Worm (Caenorhabditis elegans): Measurements from ENCODE around the gene M153.3.

M153.3 gene

DNA sequence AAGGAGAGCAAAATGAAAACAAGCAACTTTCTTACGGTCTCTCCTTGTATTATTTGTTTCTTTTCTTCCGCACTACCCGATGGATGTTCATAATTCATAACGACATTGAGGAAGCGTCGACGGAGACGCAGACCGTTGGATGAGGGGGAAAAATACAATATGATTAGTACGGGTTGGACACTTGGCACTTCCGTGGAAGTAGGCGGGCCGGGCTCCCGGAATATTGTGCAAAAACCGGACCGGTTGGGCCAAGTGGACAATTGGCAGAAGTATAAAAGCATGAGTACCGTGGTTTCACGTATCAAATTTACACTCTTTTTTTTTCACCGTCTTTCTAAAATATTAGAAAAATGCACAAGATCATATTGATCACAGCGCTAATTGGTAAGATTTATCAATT, at the start of gene M153.3:
TSS of gene M153.3 (plus strand) at position 301 of the 400 bp plus-strand sequence.
- TF ChIP-seq unc-62 (GFP tag; optimal IDR thresholded peaks at IDR 0.05), result no peak

DNA sequence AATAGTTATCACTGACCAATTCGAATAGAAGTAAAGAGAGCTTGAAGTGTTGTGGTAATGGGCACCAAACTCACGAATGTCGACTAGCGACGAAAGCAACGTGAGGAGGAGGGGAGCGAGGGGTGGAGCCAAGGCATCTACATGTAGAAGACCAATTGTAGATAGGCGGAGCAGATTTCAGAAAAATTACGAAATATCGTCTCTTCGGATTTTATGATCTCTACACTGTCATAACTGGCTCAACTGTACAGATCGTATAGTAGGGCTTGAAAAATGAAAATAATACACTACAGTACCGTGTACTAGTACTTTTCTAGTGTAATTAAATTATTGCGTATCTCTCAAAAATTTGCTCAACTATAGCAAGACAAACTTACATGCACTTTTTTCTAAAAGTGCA, 49.6 kb upstream of the M153.3 start, which contains the start of gene W03G11.4:
TSS of gene W03G11.4 (minus strand) at position 101 of the 400 bp plus-strand sequence.
- no peak for TF ChIP-seq unc-62 (GFP tag; optimal IDR thresholded peaks at IDR 0.05)

- TF ChIP-seq unc-62 (GFP tag; optimal IDR thresholded peaks at IDR 0.05), result no peak
These were observed 48.7 kb upstream of the M153.3 start for ce11 chrX:12093992-12094391.

DNA sequence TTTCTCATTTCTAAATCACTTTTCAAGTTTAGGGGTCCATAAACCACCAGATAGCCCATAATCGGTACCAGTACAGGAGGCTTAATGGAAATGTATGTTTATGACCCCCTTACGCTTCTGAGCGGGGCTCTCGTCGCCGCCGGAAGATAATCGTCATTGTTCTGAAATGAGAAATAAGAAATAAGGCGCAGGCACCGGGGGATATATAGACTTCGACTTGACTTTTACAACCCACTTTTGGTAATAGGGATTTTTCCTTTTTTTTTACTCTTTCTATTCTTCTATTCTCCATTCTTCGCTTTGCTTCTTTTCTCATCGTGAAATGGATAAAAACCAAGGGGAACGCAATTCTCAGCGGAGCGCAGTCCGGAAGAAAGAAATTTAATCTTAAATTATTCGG, 47.5 kb upstream of the M153.3 start:
- TF ChIP-seq unc-62 (GFP tag; optimal IDR thresholded peaks at IDR 0.05), result no peak

ce11 chrX:12097995-12098394, 44.7 kb upstream of the M153.3 start:
- TF ChIP-seq unc-62 (GFP tag; optimal IDR thresholded peaks at IDR 0.05), result no peak

DNA sequence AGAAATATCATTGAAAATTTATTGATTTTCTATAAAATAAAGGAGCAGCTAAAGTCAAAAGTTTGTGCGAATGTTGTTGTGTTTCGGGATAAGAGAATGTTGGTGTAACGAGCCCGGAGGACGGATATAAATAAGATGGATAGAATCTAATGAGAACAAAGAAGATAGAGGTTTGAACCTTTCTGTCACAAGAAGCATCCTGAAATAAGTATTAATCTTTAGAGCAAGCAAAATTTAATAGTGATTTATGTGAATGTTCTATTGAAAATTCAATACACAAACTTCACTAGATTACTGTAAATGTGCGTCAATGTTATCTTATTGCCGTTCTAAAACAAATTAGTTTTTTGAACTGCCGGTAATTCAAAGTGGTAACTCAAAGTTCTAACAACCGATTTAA, 39.0 kb upstream of the M153.3 start, which contains the start of gene W03G11.3:
TSS of gene W03G11.3 (minus strand) at position 101 of the 400 bp plus-strand sequence.
- no peak for TF ChIP-seq unc-62 (GFP tag; optimal IDR thresholded peaks at IDR 0.05)

- no peak for TF ChIP-seq unc-62 (GFP tag; optimal IDR thresholded peaks at IDR 0.05)
These were observed 38.0 kb upstream of the M153.3 start, which contains the start of gene col-181 for ce11 chrX:12104630-12105029. Gene col-181, plus strand, starts transcription at chrX:12104930.

ce11 chrX:12105458-12105857, 37.2 kb upstream of the M153.3 start:
- no peak for TF ChIP-seq unc-62 (GFP tag; optimal IDR thresholded peaks at IDR 0.05)

- no peak for TF ChIP-seq unc-62 (GFP tag; optimal IDR thresholded peaks at IDR 0.05)
These were observed 36.7 kb upstream of the M153.3 start for ce11 chrX:12106004-12106403.

DNA sequence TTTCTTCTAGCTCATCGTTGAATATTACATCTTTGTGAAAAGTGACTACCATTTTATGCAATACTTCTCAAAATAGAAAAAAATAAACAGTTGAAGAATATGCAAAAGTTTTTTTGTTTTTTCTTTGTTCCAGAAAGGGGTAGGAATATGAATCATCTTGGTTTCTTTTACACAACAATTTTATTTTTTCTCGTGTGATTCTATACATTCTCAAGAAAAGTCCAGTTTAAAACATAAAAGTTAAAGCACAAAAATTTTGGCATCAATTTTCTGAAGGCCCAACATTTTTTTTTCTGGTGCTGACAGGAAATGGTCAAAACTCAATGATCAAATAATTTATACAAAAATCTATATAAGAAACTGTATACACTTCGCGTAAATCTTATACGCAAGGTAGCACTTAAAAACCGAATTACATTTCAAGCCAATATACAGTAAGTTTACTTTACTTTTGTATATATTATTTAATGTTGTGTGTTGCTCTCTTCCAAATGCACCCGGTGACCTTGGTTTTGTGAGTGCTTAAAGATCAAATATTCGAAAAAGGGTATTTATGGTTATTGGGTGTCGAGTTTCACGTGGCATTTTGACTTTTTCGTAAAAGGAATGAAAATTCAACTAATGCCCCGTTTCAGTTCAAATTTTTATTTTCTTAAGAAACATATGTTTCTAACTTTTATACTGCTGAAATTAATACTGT, 34.0 kb upstream of the M153.3 start, which contains the start of the genes W03G11.2 and lgc-13:
TSS of gene W03G11.2 (minus strand) at position 101 of the 700 bp plus-strand sequence.
TSS of gene lgc-13 (plus strand) at position 650 of the 700 bp plus-strand sequence.
- TF ChIP-seq unc-62 (GFP tag; optimal IDR thresholded peaks at IDR 0.05), result no peak

ce11 chrX:12111213-12111612, 31.5 kb upstream of the M153.3 start, which contains the start of gene lgc-14:
Gene lgc-14, plus strand, starts transcription at chrX:12111513.
- TF ChIP-seq unc-62 (GFP tag; optimal IDR thresholded peaks at IDR 0.05), result no peak

- TF ChIP-seq unc-62 (GFP tag; optimal IDR thresholded peaks at IDR 0.05), result no peak
These were observed 28.6 kb upstream of the M153.3 start, which contains the start of gene lgc-15 for ce11 chrX:12114024-12114423. Gene lgc-15, plus strand, starts transcription at chrX:12114324.

DNA sequence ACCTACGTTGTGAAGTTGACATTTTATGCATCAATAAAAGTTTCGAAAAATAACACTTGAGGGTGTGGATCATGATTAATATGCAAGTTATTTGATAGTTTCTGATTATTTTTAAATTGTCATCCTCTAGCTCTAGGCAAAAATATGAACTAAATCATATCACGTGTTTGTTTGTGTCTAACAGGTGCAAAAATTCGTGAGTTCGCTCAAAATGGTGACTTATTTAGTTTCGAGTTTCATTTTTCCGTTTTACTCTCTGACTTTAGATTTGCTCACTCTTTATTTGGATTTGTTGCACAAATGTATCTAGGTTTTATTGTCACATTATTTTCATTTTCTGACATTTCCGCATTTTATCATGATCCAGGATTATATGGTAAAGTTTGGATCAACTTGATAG, 24.3 kb upstream of the M153.3 start, which contains the start of gene lgc-16:
TSS of gene lgc-16 (plus strand) at position 301 of the 400 bp plus-strand sequence.
- TF ChIP-seq unc-62 (GFP tag; optimal IDR thresholded peaks at IDR 0.05), result no peak

DNA sequence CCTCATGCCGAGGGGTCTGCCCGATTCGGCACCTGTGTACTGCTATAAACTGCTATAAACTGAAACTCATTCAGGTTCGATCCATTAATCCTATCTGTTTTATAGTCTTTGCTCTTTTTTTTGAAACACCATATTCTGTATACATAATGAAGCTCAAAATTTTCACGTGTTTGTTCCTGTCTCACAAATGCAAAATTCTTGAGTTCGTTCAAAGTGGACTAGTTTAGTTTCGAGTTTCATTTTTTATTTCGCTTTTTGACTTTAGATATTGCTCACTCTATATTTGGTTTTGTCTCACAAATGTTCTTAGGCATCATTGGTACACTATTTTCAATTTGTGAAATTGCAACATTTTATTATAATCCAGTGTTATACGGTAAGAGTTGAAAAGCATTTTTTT, 21.4 kb upstream of the M153.3 start, which contains the start of gene lgc-17:
TSS of gene lgc-17 (plus strand) at position 301 of the 400 bp plus-strand sequence.
- TF ChIP-seq unc-62 (GFP tag; optimal IDR thresholded peaks at IDR 0.05), result no peak

DNA sequence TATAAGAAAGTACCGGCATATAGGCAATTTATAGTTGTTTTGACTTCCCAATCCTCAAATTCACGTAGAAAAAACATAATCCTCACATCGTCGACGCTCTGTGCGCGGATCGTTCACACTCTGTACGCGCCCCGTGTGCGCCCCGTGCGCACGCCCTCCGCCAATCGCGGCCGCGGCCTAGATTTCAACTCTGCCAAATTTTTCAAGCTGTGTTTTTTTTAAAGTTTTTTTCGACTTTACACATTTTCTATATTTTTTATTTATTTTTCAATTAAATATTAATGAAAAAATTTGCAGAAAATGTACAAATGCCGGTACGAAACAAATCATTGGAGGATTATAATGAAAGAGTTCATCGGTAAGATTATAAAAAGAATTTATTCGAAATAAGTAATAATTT, 19.5 kb upstream of the M153.3 start, which contains the start of gene T01H10.11:
TSS of gene T01H10.11 (plus strand) at position 301 of the 400 bp plus-strand sequence.
- no peak for TF ChIP-seq unc-62 (GFP tag; optimal IDR thresholded peaks at IDR 0.05)

ce11 chrX:12125308-12125707, 17.4 kb upstream of the M153.3 start, which contains the start of gene lgc-18:
Gene lgc-18, plus strand, starts transcription at chrX:12125608.
- no peak for TF ChIP-seq unc-62 (GFP tag; optimal IDR thresholded peaks at IDR 0.05)

DNA sequence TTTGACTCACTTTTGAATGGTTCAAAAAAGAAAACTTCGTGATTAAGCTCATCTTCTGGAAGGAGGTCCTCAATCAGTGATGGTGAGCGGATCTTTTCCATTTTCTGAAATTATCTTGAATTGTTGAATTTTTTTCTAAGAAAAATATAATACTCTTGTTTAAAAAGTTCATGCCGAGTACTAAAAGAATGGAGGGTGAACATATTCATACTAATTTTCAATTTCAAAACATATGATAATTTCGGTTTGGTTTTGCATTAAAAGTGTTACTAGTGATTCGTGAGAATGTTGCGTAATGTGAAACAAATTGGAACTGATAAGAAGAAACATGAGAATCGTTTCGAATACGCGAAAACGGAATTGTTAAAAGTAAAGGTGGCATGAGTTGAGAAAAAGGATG, 1.6 kb upstream of the M153.3 start, which contains the start of gene lyst-1:
TSS of gene lyst-1 (minus strand) at position 101 of the 400 bp plus-strand sequence.
- TF ChIP-seq unc-62 (GFP tag; optimal IDR thresholded peaks at IDR 0.05), result no peak

Measured in whole organism, dauer.